Fruit fly (Drosophila melanogaster): ENCODE results near the gene CG3491.

DNA sequence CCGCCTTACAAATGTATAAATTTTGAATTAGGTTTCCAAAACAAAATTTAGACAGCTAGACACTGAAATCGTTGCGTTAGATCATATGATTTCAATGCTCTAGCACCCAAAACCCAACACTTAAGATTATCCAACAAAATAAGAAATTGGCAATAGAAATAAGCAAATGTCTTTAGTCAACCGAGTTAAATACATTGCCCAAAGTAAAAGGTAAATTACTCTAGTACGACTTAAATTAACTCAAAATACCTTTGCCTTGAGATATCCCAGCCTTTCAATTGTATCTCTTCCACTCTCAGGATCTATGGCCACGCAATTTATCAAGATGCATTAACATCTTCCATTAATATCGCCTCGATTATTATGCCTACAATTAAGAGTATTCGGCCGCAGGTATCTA lies 48.2 kb upstream of the CG3491 start, which contains the start of gene CG15278:
- TF ChIP-seq EcR (GFP tag; optimal IDR thresholded peaks at IDR 0.05) = no peak
- no peak for TF ChIP-seq usp (GFP tag; optimal IDR thresholded peaks at IDR 0.05)
- no peak for TF ChIP-seq Dll (optimal IDR thresholded peaks at IDR 0.05)
- TF ChIP-seq CG8478 (optimal IDR thresholded peaks at IDR 0.05) = no peak
